Fruit fly (Drosophila melanogaster) whole organism, embryonic: ENCODE measurements around the gene CG32599.

Source experiments
- Adf1 ChIP-seq: fragments of 200-800 bp; sonication (Bioruptor generic); IDR thresholded peaks from 2 replicates; pipeline ENCODE4 v1.3.6; 2022; ENCODE audit warnings: missing biosample characterization, missing genetic modification characterization
- Atf3 ChIP-seq: fragments of 200-800 bp; sonication (Bioruptor generic); optimal IDR thresholded peaks from 3 replicates; lab custom pipeline; 2016; ENCODE audit warnings: missing biosample characterization, missing genetic modification characterization
- Bdp1 ChIP-seq: fragments of 200-800 bp; sonication (Bioruptor generic); optimal IDR thresholded peaks from 3 replicates; lab custom pipeline; 2016; ENCODE audit warnings: missing biosample characterization, missing genetic modification characterization
- Bteb2 ChIP-seq: fragments of 200-800 bp; sonication (Bioruptor generic); optimal IDR thresholded peaks from 2 replicates; lab custom pipeline; 2016; ENCODE audit warnings: missing biosample characterization, missing genetic modification characterization
- CG10431 ChIP-seq: fragments of 200-800 bp; sonication (Bioruptor generic); optimal IDR thresholded peaks from 3 replicates; lab custom pipeline; 2018; ENCODE audit warnings: missing biosample characterization, mild to moderate bottlenecking, missing genetic modification characterization
- CG10462 ChIP-seq: fragments of 200-800 bp; sonication (Bioruptor generic); optimal IDR thresholded peaks from 2 replicates; lab custom pipeline; 2016; ENCODE audit warnings: missing biosample characterization, missing genetic modification characterization
- CG14014 ChIP-seq: fragments of 200-800 bp; sonication (Bioruptor generic); IDR thresholded peaks from 2 replicates; pipeline ENCODE4 v1.3.6; 2022; ENCODE audit warnings: missing biosample characterization, missing genetic modification characterization
- CG14710 ChIP-seq: fragments of 200-800 bp; sonication (Bioruptor generic); optimal IDR thresholded peaks from 3 replicates; lab custom pipeline; 2019; ENCODE audit warnings: missing biosample characterization, mild to moderate bottlenecking, missing genetic modification characterization, moderate library complexity
- CG15601 ChIP-seq: fragments of 200-800 bp; sonication (Bioruptor generic); optimal IDR thresholded peaks from 3 replicates; lab custom pipeline; 2019; ENCODE audit warnings: missing biosample characterization, mild to moderate bottlenecking, missing genetic modification characterization, moderate library complexity
- CG1647 ChIP-seq: fragments of 200-800 bp; sonication (Bioruptor generic); optimal IDR thresholded peaks from 3 replicates; lab custom pipeline; 2016; ENCODE audit warnings: missing biosample characterization, missing genetic modification characterization
- CG17361 ChIP-seq: fragments of 200-800 bp; sonication (Bioruptor generic); IDR thresholded peaks from 3 replicates; pipeline ENCODE4 v1.3.6; 2022; ENCODE audit warnings: missing biosample characterization, missing genetic modification characterization
- CG17385 ChIP-seq: fragments of 200-800 bp; sonication (Bioruptor generic); optimal IDR thresholded peaks from 3 replicates; lab custom pipeline; 2018; ENCODE audit warnings: missing biosample characterization, mild to moderate bottlenecking, missing genetic modification characterization
- CG33557 ChIP-seq: fragments of 200-800 bp; sonication (Bioruptor generic); optimal IDR thresholded peaks from 2 replicates; lab custom pipeline; 2019; ENCODE audit warnings: missing biosample characterization, mild to moderate bottlenecking, missing genetic modification characterization, moderate library complexity
- CG3407 ChIP-seq: fragments of 200-800 bp; sonication (Bioruptor generic); optimal IDR thresholded peaks from 2 replicates; lab custom pipeline; 2018; ENCODE audit warnings: missing biosample characterization, mild to moderate bottlenecking, missing genetic modification characterization
- CG3838 ChIP-seq: fragments of 200-800 bp; sonication (Bioruptor generic); optimal IDR thresholded peaks from 3 replicates; lab custom pipeline; 2016; ENCODE audit warnings: missing biosample characterization, missing genetic modification characterization
- CG43689 ChIP-seq: fragments of 200-800 bp; sonication (Bioruptor generic); IDR thresholded peaks from 2 replicates; pipeline ENCODE4 v1.3.6; 2022; ENCODE audit warnings: missing biosample characterization, missing genetic modification characterization
- CG5245 ChIP-seq: fragments of 200-800 bp; sonication (Bioruptor generic); optimal IDR thresholded peaks from 3 replicates; lab custom pipeline; 2016; ENCODE audit warnings: missing biosample characterization, missing genetic modification characterization
- CG6175 ChIP-seq: fragments of 200-800 bp; sonication (Bioruptor generic); IDR thresholded peaks from 3 replicates; pipeline ENCODE4 v1.3.6; 2022; ENCODE audit warnings: missing biosample characterization, missing genetic modification characterization
- CG6272 ChIP-seq: fragments of 200-800 bp; sonication (Bioruptor generic); IDR thresholded peaks from 2 replicates; pipeline ENCODE4 v1.3.6; 2022; ENCODE audit warnings: missing biosample characterization, missing genetic modification characterization
- CG6765 ChIP-seq: fragments of 200-800 bp; sonication (Bioruptor generic); optimal IDR thresholded peaks from 3 replicates; lab custom pipeline; 2017; ENCODE audit warnings: missing biosample characterization, mild to moderate bottlenecking, missing genetic modification characterization
- CG6813 ChIP-seq: fragments of 200-800 bp; sonication (Bioruptor generic); optimal IDR thresholded peaks from 2 replicates; lab custom pipeline; 2017; ENCODE audit warnings: missing biosample characterization, missing genetic modification characterization, mild to moderate bottlenecking, moderate library complexity, missing genetic modification reagents
- CG8359 ChIP-seq: fragments of 200-800 bp; sonication (Bioruptor generic); optimal IDR thresholded peaks from 2 replicates; lab custom pipeline; 2017; ENCODE audit warnings: missing biosample characterization, mild to moderate bottlenecking, missing genetic modification characterization, borderline replicate concordance
- CG9932 ChIP-seq: fragments of 200-800 bp; sonication (Bioruptor generic); IDR thresholded peaks from 2 replicates; pipeline ENCODE4 v1.3.6; 2022; ENCODE audit warnings: missing biosample characterization, missing genetic modification characterization
- Dbx ChIP-seq: fragments of 200-800 bp; sonication (Bioruptor generic); IDR thresholded peaks from 3 replicates; pipeline ENCODE4 v1.3.6; 2022; ENCODE audit warnings: missing biosample characterization, missing genetic modification characterization
- Dek ChIP-seq: fragments of 200-800 bp; sonication (Bioruptor generic); optimal IDR thresholded peaks from 3 replicates; lab custom pipeline; 2019; ENCODE audit warnings: missing biosample characterization, mild to moderate bottlenecking, missing genetic modification characterization, moderate library complexity
- Dfd ChIP-seq, 2 experiments: fragments of >200 bp; optimal IDR thresholded peaks; 2 replicates each; lab custom pipeline; 2017; ENCODE audit warnings: missing biosample characterization in 2 of 2, missing genetic modification characterization in 2 of 2
- Doc3 ChIP-seq: fragments of 200-800 bp; sonication (Bioruptor generic); IDR thresholded peaks from 3 replicates; pipeline ENCODE4 v1.3.6; 2022; ENCODE audit warnings: missing biosample characterization, missing genetic modification characterization; ENCODE audit not compliant: partially characterized antibody
- Ets97D ChIP-seq: fragments of 200-800 bp; sonication (Bioruptor generic); optimal IDR thresholded peaks from 3 replicates; lab custom pipeline; 2016; ENCODE audit warnings: missing biosample characterization, missing genetic modification characterization
- Fer3 ChIP-seq: fragments of 200-800 bp; sonication (Bioruptor generic); optimal IDR thresholded peaks from 2 replicates; lab custom pipeline; 2018; ENCODE audit warnings: missing biosample characterization, mild to moderate bottlenecking, missing genetic modification characterization, moderate library complexity
- Gug ChIP-seq: fragments of 200-800 bp; sonication (Bioruptor generic); IDR thresholded peaks from 4 replicates; pipeline ENCODE4 v1.3.6; 2022; ENCODE audit warnings: missing biosample characterization, missing genetic modification characterization
- H2.0 ChIP-seq: fragments of 200-800 bp; sonication (Bioruptor generic); IDR thresholded peaks from 2 replicates; pipeline ENCODE4 v1.3.6; 2022; ENCODE audit warnings: missing biosample characterization, missing genetic modification characterization
- Kr ChIP-seq: fragments of 200-800 bp; sonication (Bioruptor generic); optimal IDR thresholded peaks from 2 replicates; lab custom pipeline; 2017; ENCODE audit warnings: missing biosample characterization, mild to moderate bottlenecking, missing genetic modification characterization
- MTF-1 ChIP-seq: fragments of 200-800 bp; sonication (Bioruptor generic); optimal IDR thresholded peaks from 2 replicates; lab custom pipeline; 2018; ENCODE audit warnings: missing biosample characterization, mild to moderate bottlenecking, missing genetic modification characterization, borderline replicate concordance
- Oaz ChIP-seq: fragments of 200-800 bp; sonication (Bioruptor generic); IDR thresholded peaks from 2 replicates; pipeline ENCODE4 v1.3.6; 2022; ENCODE audit warnings: missing biosample characterization, missing genetic modification characterization
- Ptx1 ChIP-seq: fragments of 200-800 bp; sonication (Bioruptor generic); IDR thresholded peaks from 2 replicates; pipeline ENCODE4 v1.3.6; 2022; ENCODE audit warnings: missing biosample characterization, missing genetic modification characterization
- Trl ChIP-seq, 3 experiments: fragments of >200 bp in 2 of 3; fragments of 200-800 bp in 1 of 3; sonication (Bioruptor generic) in 1 of 3; optimal IDR thresholded peaks; 2 replicates in 1 of 3; 3 replicates in 2 of 3; lab custom pipeline; 2016 to 2017; ENCODE audit warnings: missing biosample characterization in 1 of 3, missing genetic modification characterization in 1 of 3
- ci ChIP-seq: fragments of 200-800 bp; sonication (Bioruptor generic); IDR thresholded peaks from 3 replicates; pipeline ENCODE4 v1.3.6; 2022; ENCODE audit warnings: missing biosample characterization, missing genetic modification characterization
- fd96Cb ChIP-seq: fragments of 200-800 bp; sonication (Bioruptor generic); optimal IDR thresholded peaks from 2 replicates; lab custom pipeline; 2018; ENCODE audit warnings: missing biosample characterization, mild to moderate bottlenecking, missing genetic modification characterization, moderate library complexity
- gcm ChIP-seq: fragments of 200-800 bp; sonication (Bioruptor generic); optimal IDR thresholded peaks from 2 replicates; lab custom pipeline; 2019; ENCODE audit warnings: missing biosample characterization, mild to moderate bottlenecking, missing genetic modification characterization, moderate library complexity
- gcm2 ChIP-seq: fragments of 200-800 bp; sonication (Bioruptor generic); optimal IDR thresholded peaks from 2 replicates; lab custom pipeline; 2016; ENCODE audit warnings: missing biosample characterization, missing genetic modification characterization
- gro ChIP-seq: fragments of 200-800 bp; sonication (Bioruptor generic); optimal IDR thresholded peaks from 2 replicates; lab custom pipeline; 2016; ENCODE audit warnings: missing biosample characterization, missing genetic modification characterization
- gt ChIP-seq: fragments of 200-800 bp; sonication (Bioruptor generic); IDR thresholded peaks from 2 replicates; pipeline ENCODE4 v1.3.6; 2022; ENCODE audit warnings: missing biosample characterization, missing genetic modification characterization
- lov ChIP-seq, 2 experiments: fragments of 200-800 bp in 1 of 2; fragments of >200 bp in 1 of 2; sonication (Bioruptor generic) in 1 of 2; IDR thresholded peaks in 1 of 2; optimal IDR thresholded peaks in 1 of 2; 2 replicates in 1 of 2; 3 replicates in 1 of 2; pipeline versions ENCODE4 v1.3.6 to Lab custom; 2017 to 2022; ENCODE audit warnings: missing biosample characterization in 1 of 2, missing genetic modification characterization in 1 of 2
- nmo ChIP-seq: fragments of 200-800 bp; sonication (Bioruptor generic); optimal IDR thresholded peaks from 2 replicates; lab custom pipeline; 2018; ENCODE audit warnings: missing biosample characterization, mild to moderate bottlenecking, missing genetic modification characterization, moderate library complexity
- sim ChIP-seq: fragments of 200-800 bp; sonication (Bioruptor generic); IDR thresholded peaks from 2 replicates; pipeline ENCODE4 v1.3.6; 2022; ENCODE audit warnings: missing biosample characterization, missing genetic modification characterization
- sisA ChIP-seq: fragments of 200-800 bp; sonication (Bioruptor generic); IDR thresholded peaks from 2 replicates; pipeline ENCODE4 v1.3.6; 2022; ENCODE audit warnings: missing biosample characterization, missing genetic modification characterization
- sob ChIP-seq: fragments of 200-800 bp; sonication (Bioruptor generic); IDR thresholded peaks from 2 replicates; pipeline ENCODE4 v1.3.6; 2022; ENCODE audit warnings: missing biosample characterization, missing genetic modification characterization
- twi ChIP-seq: fragments of 200-800 bp; optimal IDR thresholded peaks from 2 replicates; lab custom pipeline; 2019; ENCODE audit warnings: missing biosample characterization, mild to moderate bottlenecking, missing genetic modification characterization, moderate library complexity

CG32599 gene

DNA sequence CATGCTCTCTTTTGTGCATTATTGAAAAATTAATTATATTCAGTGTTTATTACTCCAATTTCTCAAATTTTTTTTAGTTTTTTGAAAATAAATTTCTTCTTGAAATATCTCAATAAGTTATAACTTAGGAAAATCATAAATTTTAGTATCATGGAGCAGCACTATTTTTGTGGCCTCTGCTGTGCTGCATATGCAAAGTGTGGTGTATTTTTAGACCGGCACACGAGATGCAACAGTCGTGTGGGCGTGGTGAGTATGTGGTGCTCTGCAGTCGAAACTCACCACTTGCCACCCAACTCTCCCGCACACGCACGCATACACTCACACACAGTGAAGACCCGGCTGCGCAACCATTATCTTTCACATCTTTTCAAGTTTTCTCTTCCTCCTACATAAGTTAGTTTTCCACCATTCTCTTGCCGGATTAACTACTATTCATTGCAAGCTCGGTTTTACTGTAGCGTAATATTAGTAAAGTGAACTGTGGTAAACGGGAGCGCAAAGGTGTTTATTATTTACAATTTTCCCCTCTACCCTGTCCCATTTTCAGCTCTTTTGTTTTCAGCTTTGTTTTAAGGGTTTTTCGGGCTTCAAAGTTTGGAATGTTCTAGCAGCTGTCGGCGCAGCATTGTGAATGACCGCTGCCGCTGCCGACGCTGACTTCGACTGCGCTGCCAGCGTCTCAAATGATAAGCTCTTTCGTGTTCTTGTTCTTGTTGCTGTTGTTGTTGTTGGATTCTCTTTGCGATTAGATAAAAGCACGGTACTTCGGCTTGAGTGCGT lies 34.9 kb upstream of the CG32599 start (continued):
- TF ChIP-seq Bteb2 (GFP tag; lab: Kevin White, UChicago) = peak; percentile 4
- no peak for TF ChIP-seq CG10431 (GFP tag; lab: Kevin White, UChicago)
- no peak for TF ChIP-seq CG43689 (GFP tag; lab: Robert Waterston, UW)
- peak; percentile 77 for TF ChIP-seq CG6813
- TF ChIP-seq Ptx1 (GFP tag; lab: Robert Waterston, UW) = peak; percentile 62
- TF ChIP-seq gt = no peak
- peak; percentile 68 for TF ChIP-seq gcm (GFP tag; lab: Kevin White, UChicago)
- no peak for TF ChIP-seq gro (GFP tag; lab: Kevin White, UChicago)
- no peak for TF ChIP-seq Dbx (GFP tag; lab: Robert Waterston, UW)
- TF ChIP-seq Gug (GFP tag; lab: Robert Waterston, UW) = no peak
- no peak for TF ChIP-seq Kr (GFP tag; lab: Kevin White, UChicago)
- TF ChIP-seq CG17385 = peak; percentile 59
- no peak for TF ChIP-seq twi (tag; lab: Kevin White, UChicago)
- TF ChIP-seq CG1647 = no peak
- TF ChIP-seq CG5245 (GFP tag; lab: Kevin White, UChicago) = peak; percentile 28
- peak; percentile 35 for TF ChIP-seq Fer3 (tag; lab: Kevin White, UChicago)
- no peak for TF ChIP-seq Oaz (GFP tag; lab: Robert Waterston, UW)
- no peak for TF ChIP-seq CG3407 (GFP tag; lab: Kevin White, UChicago)
- peak; percentile 22 for TF ChIP-seq Dek (tag; lab: Kevin White, UChicago)
- TF ChIP-seq lov (optimal IDR thresholded peaks at IDR 0.05; lab: Kevin White, UChicago) = no peak
- TF ChIP-seq lov (GFP tag; IDR thresholded peaks at IDR 0.05; lab: Robert Waterston, UW) = 0 out of 3 replicates have a peak, but pooled peaks have one; percentile 23
- TF ChIP-seq Trl (optimal IDR thresholded peaks at IDR 0.05; lab: Kevin White, UChicago) = peak; percentile 16 to 22
- peak; percentile 20 for TF ChIP-seq Trl (GFP tag; optimal IDR thresholded peaks at IDR 0.05; lab: Kevin White, UChicago)
- TF ChIP-seq sisA (GFP tag; lab: Robert Waterston, UW) = no peak; the same call in 1 of the 2 replicates
- TF ChIP-seq H2.0 (GFP tag; lab: Robert Waterston, UW) = peak; percentile 47
- peak; percentile 49; the same call in 1 of the 2 replicates for TF ChIP-seq sim
- TF ChIP-seq MTF-1 (GFP tag; lab: Kevin White, UChicago) = peak; percentile 74
- TF ChIP-seq Adf1 (GFP tag; lab: Robert Waterston, UW) = peak; percentile 97
- TF ChIP-seq CG6272 (GFP tag; lab: Robert Waterston, UW) = no peak
- TF ChIP-seq ci = peak; percentile 90
- no peak for TF ChIP-seq CG10462 (GFP tag; lab: Kevin White, UChicago)
- peak; percentile 22 for TF ChIP-seq CG33557 (GFP tag; lab: Kevin White, UChicago)
- no peak for TF ChIP-seq CG9932 (GFP tag; lab: Robert Waterston, UW)
- peak; percentile 77 for TF ChIP-seq CG14710 (tag; lab: Kevin White, UChicago)
- no peak for TF ChIP-seq Dfd (GFP tag; optimal IDR thresholded peaks at IDR 0.05; lab: Kevin White, UChicago)
- no peak for TF ChIP-seq Doc3 (GFP tag; lab: Robert Waterston, UW)
- no peak for TF ChIP-seq Bdp1 (GFP tag; lab: Kevin White, UChicago)
- TF ChIP-seq CG15601 (tag; lab: Kevin White, UChicago) = peak; percentile 64
- peak; percentile 61 for TF ChIP-seq nmo
- no peak for TF ChIP-seq Ets97D (GFP tag; lab: Kevin White, UChicago)
- peak; percentile 71 for TF ChIP-seq fd96Cb (tag; lab: Kevin White, UChicago)
- TF ChIP-seq CG17361 (GFP tag; lab: Robert Waterston, UW) = peak; percentile 61
- no peak for TF ChIP-seq Atf3
- TF ChIP-seq CG14014 (GFP tag; lab: Robert Waterston, UW) = peak; percentile 58; the same call in 1 of the 2 replicates
- peak; percentile 49 for TF ChIP-seq CG6765 (GFP tag; lab: Kevin White, UChicago)
- peak; percentile 29 for TF ChIP-seq gcm2 (GFP tag; lab: Kevin White, UChicago)
- TF ChIP-seq CG3838 (GFP tag; lab: Kevin White, UChicago) = no peak
- TF ChIP-seq CG8359 (GFP tag; lab: Kevin White, UChicago) = peak; percentile 60
- TF ChIP-seq CG6175 (GFP tag; lab: Robert Waterston, UW) = 0 out of 3 replicates have a peak, but pooled peaks have one; percentile 26
- peak; percentile 51; the same call in 1 of the 2 replicates for TF ChIP-seq sob (GFP tag; lab: Robert Waterston, UW)
